Fruit fly (Drosophila melanogaster) whole organism, embryonic: ENCODE measurements around the gene mRpS35.

ENCODE experiments used
- Abd-B ChIP-seq: fragments of 200-800 bp; sonication (Bioruptor generic); optimal IDR thresholded peaks from 2 replicates; lab custom pipeline; 2018; ENCODE audit warnings: missing biosample characterization, mild to moderate bottlenecking, missing genetic modification characterization, moderate library complexity
- Awh ChIP-seq: fragments of 200-800 bp; sonication (Bioruptor generic); IDR thresholded peaks from 2 replicates; pipeline ENCODE4, ENCODE4 v1.3.6; 2022; ENCODE audit warnings: missing biosample characterization, missing genetic modification characterization
- CG10209 ChIP-seq: fragments of 200-800 bp; sonication (Bioruptor generic); optimal IDR thresholded peaks from 3 replicates; lab custom pipeline; 2017; ENCODE audit warnings: missing biosample characterization, mild to moderate bottlenecking, missing genetic modification characterization, missing genetic modification reagents
- CG10366 ChIP-seq: fragments of 200-800 bp; sonication (Bioruptor generic); IDR thresholded peaks from 2 replicates; pipeline ENCODE4 v1.3.6; 2022; ENCODE audit warnings: missing biosample characterization, missing genetic modification characterization
- CG10462 ChIP-seq: fragments of 200-800 bp; sonication (Bioruptor generic); optimal IDR thresholded peaks from 2 replicates; lab custom pipeline; 2016; ENCODE audit warnings: missing biosample characterization, missing genetic modification characterization
- CG17328 ChIP-seq: fragments of 200-800 bp; sonication (Bioruptor generic); IDR thresholded peaks from 2 replicates; pipeline ENCODE4 v1.3.6; 2022; ENCODE audit warnings: missing biosample characterization, missing genetic modification characterization
- CG17361 ChIP-seq: fragments of 200-800 bp; sonication (Bioruptor generic); IDR thresholded peaks from 3 replicates; pipeline ENCODE4 v1.3.6; 2022; ENCODE audit warnings: missing biosample characterization, missing genetic modification characterization
- CG17568 ChIP-seq: fragments of 200-800 bp; sonication (Bioruptor generic); optimal IDR thresholded peaks from 2 replicates; lab custom pipeline; 2018; ENCODE audit warnings: missing biosample characterization, mild to moderate bottlenecking, missing genetic modification characterization, moderate library complexity
- CG31388 ChIP-seq: fragments of 200-800 bp; sonication (Bioruptor generic); optimal IDR thresholded peaks from 2 replicates; lab custom pipeline; 2016; ENCODE audit warnings: missing biosample characterization, missing genetic modification characterization
- CG32532 ChIP-seq: fragments of 200-800 bp; sonication (Bioruptor generic); IDR thresholded peaks from 2 replicates; pipeline ENCODE4 v1.3.6; 2022; ENCODE audit warnings: missing biosample characterization, missing genetic modification characterization
- CG32772 ChIP-seq: fragments of 200-800 bp; sonication (Bioruptor generic); IDR thresholded peaks from 2 replicates; pipeline ENCODE4 v1.3.6; 2022; ENCODE audit warnings: missing biosample characterization, missing genetic modification characterization
- CG7357 ChIP-seq: fragments of 200-800 bp; sonication (Bioruptor generic); IDR thresholded peaks from 3 replicates; pipeline ENCODE4 v1.3.6; 2022; ENCODE audit warnings: missing biosample characterization, missing genetic modification characterization
- CG9932 ChIP-seq: fragments of 200-800 bp; sonication (Bioruptor generic); IDR thresholded peaks from 2 replicates; pipeline ENCODE4 v1.3.6; 2022; ENCODE audit warnings: missing biosample characterization, missing genetic modification characterization
- D19B ChIP-seq: fragments of 200-800 bp; sonication (Bioruptor generic); optimal IDR thresholded peaks from 2 replicates; lab custom pipeline; 2017; ENCODE audit warnings: missing biosample characterization, mild to moderate bottlenecking, missing genetic modification characterization
- Drgx ChIP-seq: fragments of 200-800 bp; sonication (Bioruptor generic); IDR thresholded peaks from 2 replicates; pipeline ENCODE4 v1.3.6; 2022; ENCODE audit warnings: missing biosample characterization, missing genetic modification characterization
- Gug ChIP-seq: fragments of 200-800 bp; sonication (Bioruptor generic); IDR thresholded peaks from 4 replicates; pipeline ENCODE4 v1.3.6; 2022; ENCODE audit warnings: missing biosample characterization, missing genetic modification characterization
- Hr39 ChIP-seq: fragments of >200 bp; optimal IDR thresholded peaks from 2 replicates; lab custom pipeline; 2017
- Lim3 ChIP-seq: fragments of 200-800 bp; sonication (Bioruptor generic); IDR thresholded peaks from 2 replicates; pipeline ENCODE4 v1.3.6; 2022; ENCODE audit warnings: missing biosample characterization, missing genetic modification characterization
- MBD-R2 ChIP-seq: fragments of 200-800 bp; sonication (Bioruptor generic); IDR thresholded peaks from 2 replicates; pipeline ENCODE4 v1.3.6; 2022; ENCODE audit warnings: missing biosample characterization, missing genetic modification characterization
- MESR4 ChIP-seq: fragments of 200-800 bp; sonication (Bioruptor generic); optimal IDR thresholded peaks from 2 replicates; lab custom pipeline; 2018; ENCODE audit warnings: missing biosample characterization, mild to moderate bottlenecking, missing genetic modification characterization, moderate library complexity
- Med ChIP-seq: fragments of 200-800 bp; sonication (Bioruptor generic); peaks from one replicate; lab custom pipeline; 2016; ENCODE audit warnings: missing biosample characterization, missing genetic modification characterization, mild to moderate bottlenecking, inconsistent platforms, moderate library complexity
- Pdp1 ChIP-seq, 2 experiments: fragments of 200-800 bp; sonication (Bioruptor generic); optimal IDR thresholded peaks; 3 replicates each; lab custom pipeline; 2016; ENCODE audit warnings: missing biosample characterization in 2 of 2, missing genetic modification characterization in 2 of 2, mild to moderate bottlenecking in 1 of 2, moderate library complexity in 1 of 2
- Rfx ChIP-seq: fragments of 200-800 bp; sonication (Bioruptor generic); IDR thresholded peaks from 2 replicates; pipeline ENCODE4 v1.3.6; 2022; ENCODE audit warnings: missing biosample characterization, missing genetic modification characterization
- Ssrp ChIP-seq: fragments of 200-800 bp; sonication (Bioruptor generic); optimal IDR thresholded peaks from 2 replicates; lab custom pipeline; 2018; ENCODE audit warnings: missing biosample characterization, mild to moderate bottlenecking, missing genetic modification characterization, moderate library complexity
- bsh ChIP-seq, 2 experiments: fragments of 200-800 bp; sonication (Bioruptor generic); optimal IDR thresholded peaks; 2 replicates each; lab custom pipeline; 2017 to 2018; ENCODE audit warnings: mild to moderate bottlenecking in 2 of 2, missing biosample characterization in 2 of 2, missing genetic modification characterization in 2 of 2, moderate library complexity in 1 of 2
- btn ChIP-seq: fragments of 200-800 bp; sonication (Bioruptor generic); optimal IDR thresholded peaks from 2 replicates; lab custom pipeline; 2016; ENCODE audit warnings: missing biosample characterization, missing genetic modification characterization
- ci ChIP-seq: fragments of 200-800 bp; sonication (Bioruptor generic); IDR thresholded peaks from 3 replicates; pipeline ENCODE4 v1.3.6; 2022; ENCODE audit warnings: missing biosample characterization, missing genetic modification characterization
- dati ChIP-seq: fragments of 200-800 bp; sonication (Bioruptor generic); IDR thresholded peaks from 2 replicates; pipeline ENCODE4 v1.3.6; 2022; ENCODE audit warnings: missing biosample characterization, missing genetic modification characterization
- dpn ChIP-seq, 2 experiments: fragments of 200-800 bp; sonication (Bioruptor generic); optimal IDR thresholded peaks; 3 replicates each; lab custom pipeline; 2016; ENCODE audit warnings: missing biosample characterization in 2 of 2, missing genetic modification characterization in 2 of 2
- dysf ChIP-seq: fragments of 200-800 bp; sonication (Bioruptor generic); IDR thresholded peaks from 3 replicates; pipeline ENCODE4 v1.3.6; 2022; ENCODE audit warnings: missing biosample characterization, missing genetic modification characterization
- esg ChIP-seq: fragments of 200-800 bp; sonication (Bioruptor generic); conservative IDR thresholded peaks from 2 replicates; pipeline ENCODE4 v1.3.6; 2022; ENCODE audit warnings: missing biosample characterization, missing genetic modification characterization
- gce ChIP-seq: fragments of 200-800 bp; sonication (Bioruptor generic); IDR thresholded peaks from 3 replicates; pipeline ENCODE4 v1.3.6; 2022; ENCODE audit warnings: missing biosample characterization, missing genetic modification characterization
- jigr1 ChIP-seq: fragments of 200-800 bp; sonication (Bioruptor generic); IDR thresholded peaks from 3 replicates; pipeline ENCODE4 v1.3.6; 2022; ENCODE audit warnings: missing biosample characterization, missing genetic modification characterization
- kay ChIP-seq: fragments of 200-800 bp; sonication (Bioruptor generic); optimal IDR thresholded peaks from 2 replicates; lab custom pipeline; 2016; ENCODE audit warnings: missing biosample characterization, missing genetic modification characterization
- lbe ChIP-seq: fragments of 200-800 bp; sonication (Bioruptor generic); optimal IDR thresholded peaks from 2 replicates; lab custom pipeline; 2016; ENCODE audit warnings: missing biosample characterization, mild to moderate bottlenecking, missing genetic modification characterization
- nau ChIP-seq: fragments of 200-800 bp; sonication (Bioruptor generic); optimal IDR thresholded peaks from 3 replicates; lab custom pipeline; 2017; ENCODE audit warnings: missing biosample characterization, mild to moderate bottlenecking, missing genetic modification characterization, missing genetic modification reagents
- pb ChIP-seq: fragments of 200-800 bp; sonication (Bioruptor generic); optimal IDR thresholded peaks from 3 replicates; lab custom pipeline; 2016; ENCODE audit warnings: missing biosample characterization, missing genetic modification characterization
- pnt ChIP-seq: fragments of 200-800 bp; sonication (Bioruptor generic); optimal IDR thresholded peaks from 3 replicates; lab custom pipeline; 2016; ENCODE audit warnings: missing biosample characterization, missing genetic modification characterization
- prd ChIP-seq, 3 experiments: fragments of >200 bp in 2 of 3; fragments of 200-800 bp in 1 of 3; sonication (Bioruptor generic) in 1 of 3; optimal IDR thresholded peaks in 2 of 3; IDR thresholded peaks in 1 of 3; 2 replicates in 2 of 3; 3 replicates in 1 of 3; pipeline versions ENCODE4 v1.3.6 to Lab custom; 2017 to 2022; ENCODE audit warnings: missing biosample characterization in 1 of 3, missing genetic modification characterization in 1 of 3
- sens ChIP-seq: fragments of 200-800 bp; sonication (Bioruptor generic); peaks from one replicate; lab custom pipeline; 2016; ENCODE audit warnings: missing biosample characterization, missing genetic modification characterization
- sr ChIP-seq: fragments of 200-800 bp; sonication (Bioruptor generic); IDR thresholded peaks from 3 replicates; pipeline ENCODE4 v1.3.6; 2022; ENCODE audit warnings: missing biosample characterization, missing genetic modification characterization
- toy ChIP-seq: fragments of 200-800 bp; sonication (Bioruptor generic); IDR thresholded peaks from 2 replicates; pipeline ENCODE4 v1.3.6; 2022; ENCODE audit warnings: missing biosample characterization, missing genetic modification characterization
- ttk ChIP-seq: fragments of 200-800 bp; sonication (Bioruptor generic); IDR thresholded peaks from 2 replicates; pipeline ENCODE4 v2.1.2; 2022; ENCODE audit warnings: missing biosample characterization, missing genetic modification characterization
- vvl ChIP-seq: fragments of 200-800 bp; sonication (Bioruptor generic); IDR thresholded peaks from 2 replicates; pipeline ENCODE4 v1.3.6; 2022; ENCODE audit warnings: missing biosample characterization, missing genetic modification characterization

The mRpS35 gene

dm6 chr3L:2795363-2795957 lies 14.8 kb downstream of the mRpS35 start (continued):
- no peak for TF ChIP-seq pb
- peak; percentile 25 for TF ChIP-seq CG10366 (GFP tag; lab: Robert Waterston, UW)
- TF ChIP-seq Awh (GFP tag; lab: Robert Waterston, UW): 0 out of 2 replicates have a peak, but pooled peaks have one; percentile 15
- no peak for TF ChIP-seq MBD-R2 (GFP tag; lab: Robert Waterston, UW)
- TF ChIP-seq CG17568: no peak
- no peak for TF ChIP-seq CG31388 (GFP tag; lab: Kevin White, UChicago)
- TF ChIP-seq jigr1 (GFP tag; lab: Robert Waterston, UW): no peak
- peak; percentile 3 for TF ChIP-seq CG10462
- TF ChIP-seq Hr39 (lab: Kevin White, UChicago): no peak
- TF ChIP-seq ttk (GFP tag; lab: Robert Waterston, UW): peak; percentile 45; the same call in 1 of the 2 replicates
- TF ChIP-seq esg (GFP tag; lab: Robert Waterston, UW): peak; percentile 25; the same call in 1 of the 2 replicates
- peak; percentile 16 for TF ChIP-seq CG10209 (GFP tag; lab: Kevin White, UChicago)
- TF ChIP-seq dati (GFP tag; lab: Robert Waterston, UW): no peak
- no peak for TF ChIP-seq sr (GFP tag; lab: Robert Waterston, UW)
- TF ChIP-seq pnt (GFP tag; lab: Kevin White, UChicago): no peak
- no peak for TF ChIP-seq Ssrp (tag; lab: Kevin White, UChicago)
- peak; percentile 49; the same call in 1 of the 2 replicates for TF ChIP-seq CG32772 (GFP tag; lab: Robert Waterston, UW)
- TF ChIP-seq vvl (GFP tag; lab: Robert Waterston, UW): peak; percentile 27; the same call in 1 of the 2 replicates
- TF ChIP-seq ci: peak; percentile 75; the same call in 2 of the 3 replicates
- no peak for TF ChIP-seq toy (GFP tag; lab: Robert Waterston, UW)
- no peak for TF ChIP-seq CG9932 (GFP tag; lab: Robert Waterston, UW)
- no peak for TF ChIP-seq btn
- TF ChIP-seq Drgx (GFP tag; lab: Robert Waterston, UW): peak; percentile 81
- TF ChIP-seq nau (GFP tag; lab: Kevin White, UChicago): no peak
- TF ChIP-seq bsh (GFP tag; optimal IDR thresholded peaks at IDR 0.05; lab: Kevin White, UChicago): peak in 1 of 2 experiments; percentile 11
- no peak for TF ChIP-seq kay (GFP tag; lab: Kevin White, UChicago)
- TF ChIP-seq CG7357: 0 out of 3 replicates have a peak, but pooled peaks have one; percentile 22
- no peak for TF ChIP-seq sens (GFP tag; lab: Kevin White, UChicago)
- peak; percentile 3 for TF ChIP-seq Abd-B (GFP tag; lab: Kevin White, UChicago)
- no peak for TF ChIP-seq MESR4 (GFP tag; lab: Kevin White, UChicago)
- peak in 1 of 2 experiments; percentile 22 for TF ChIP-seq Pdp1 (GFP tag; optimal IDR thresholded peaks at IDR 0.05; lab: Kevin White, UChicago)
- 0 out of 3 replicates have a peak, but pooled peaks have one; percentile 33 for TF ChIP-seq gce (GFP tag; lab: Robert Waterston, UW)
- TF ChIP-seq lbe: peak; percentile 22
- TF ChIP-seq CG17361 (GFP tag; lab: Robert Waterston, UW): peak; percentile 51; the same call in 2 of the 3 replicates
- TF ChIP-seq dpn (GFP tag; optimal IDR thresholded peaks at IDR 0.05; lab: Kevin White, UChicago): peak in 1 of 2 experiments; percentile 16
- peak; percentile 52; the same call in 1 of the 2 replicates for TF ChIP-seq CG17328 (GFP tag; lab: Robert Waterston, UW)
- TF ChIP-seq Med (GFP tag; lab: Kevin White, UChicago): peak; percentile 55
- no peak for TF ChIP-seq Rfx (GFP tag; lab: Robert Waterston, UW)
- no peak for TF ChIP-seq D19B
- TF ChIP-seq Lim3 (GFP tag; lab: Robert Waterston, UW): no peak
- TF ChIP-seq dysf (GFP tag; lab: Robert Waterston, UW): peak; percentile 51; the same call in 2 of the 3 replicates
- peak; percentile 17; the same call in 1 of the 4 replicates for TF ChIP-seq Gug (GFP tag; lab: Robert Waterston, UW)
- peak; percentile 32; the same call in 1 of the 2 replicates for TF ChIP-seq CG32532 (GFP tag; lab: Robert Waterston, UW)
- TF ChIP-seq prd (optimal IDR thresholded peaks at IDR 0.05; lab: Kevin White, UChicago): no peak
- TF ChIP-seq prd (GFP tag; IDR thresholded peaks at IDR 0.05; lab: Robert Waterston, UW): peak; percentile 35; the same call in 1 of the 3 replicates
